Worm (Caenorhabditis elegans): ENCODE results near the gene atgp-2.
"Not testable (repeated sequence)": the region's sequence is repeated elsewhere in the genome, so short reads cannot be mapped to it uniquely, and the experiment has no call there.

ce11 chrII:14641387-14641786 lies 2.5 kb downstream of the atgp-2 start:
- not testable (repeated sequence) for TF ChIP-seq skn-1 (tag; optimal IDR thresholded peaks at IDR 0.05); pax-3 (tag; optimal IDR thresholded peaks at IDR 0.05); elt-2 (tag; optimal IDR thresholded peaks at IDR 0.05); nhr-76 (tag; optimal IDR thresholded peaks at IDR 0.05); nhr-84 (tag; optimal IDR thresholded peaks at IDR 0.05); ceh-88 (GFP tag; IDR thresholded peaks at IDR 0.05); zag-1 (tag; optimal IDR thresholded peaks at IDR 0.05); tbx-2 (tag; optimal IDR thresholded peaks at IDR 0.05); lsy-2 (tag; optimal IDR thresholded peaks at IDR 0.05); lin-39 (tag; optimal IDR thresholded peaks at IDR 0.05); ztf-11 (tag; optimal IDR thresholded peaks at IDR 0.05); nhr-237 (tag; optimal IDR thresholded peaks at IDR 0.05)
- peak; percentile 91 for TF ChIP-seq snpc-4 (tag; optimal IDR thresholded peaks at IDR 0.05)
